Fruit fly (Drosophila melanogaster): ENCODE results near the gene CG13239.

dm6 chr3L:22898444-22898843 lies 37.9 kb downstream of the CG13239 start, which contains the start of gene CG11131:
- TF ChIP-seq CG11617 (GFP tag; optimal IDR thresholded peaks at IDR 0.05) (no peak), CG1620 (GFP tag; optimal IDR thresholded peaks at IDR 0.05) (no peak), CG14711 (tag; optimal IDR thresholded peaks at IDR 0.05) (no peak), Crg-1 (GFP tag; optimal IDR thresholded peaks at IDR 0.05) (no peak), Clk (GFP tag; optimal IDR thresholded peaks at IDR 0.05) (no peak), CG7101 (tag; optimal IDR thresholded peaks at IDR 0.05) (no peak), ovo (GFP tag; optimal IDR thresholded peaks at IDR 0.05) (no peak), CG5204 (GFP tag; optimal IDR thresholded peaks at IDR 0.05) (no peak), kay (GFP tag; ENCODE audit: borderline replicate concordance) (no peak), pad (GFP tag; optimal IDR thresholded peaks at IDR 0.05) (no peak), Mnt (GFP tag; optimal IDR thresholded peaks at IDR 0.05) (no peak), CG7045 (GFP tag; optimal IDR thresholded peaks at IDR 0.05) (no peak)

All from whole organism, adult.